Fruit fly (Drosophila melanogaster): ENCODE results near the gene Axud1.

Gene Axud1

dm6 chr2L:2373818-2374746 lies 8.9 kb downstream of the Axud1 start, which contains the start of the genes CG3609 and CG15390 (continued):
- TF ChIP-seq vvl (GFP tag; IDR thresholded peaks at IDR 0.05) (peak; percentile 94), vfl (GFP tag; optimal IDR thresholded peaks at IDR 0.05) (peak; percentile 91), gsb-n (tag; optimal IDR thresholded peaks at IDR 0.05) (peak; percentile 54), CG13775 (GFP tag; optimal IDR thresholded peaks at IDR 0.05) (peak; percentile 41), Dp (GFP tag; optimal IDR thresholded peaks at IDR 0.05) (peak; percentile 25), nmo (GFP tag; optimal IDR thresholded peaks at IDR 0.05) (peak; percentile 57), fd96Cb (tag; optimal IDR thresholded peaks at IDR 0.05) (peak; percentile 35), unpg (GFP tag; optimal IDR thresholded peaks at IDR 0.05) (peak; percentile 81), CG8359 (GFP tag; optimal IDR thresholded peaks at IDR 0.05; ENCODE audit: borderline replicate concordance) (no peak), onecut (GFP tag; IDR thresholded peaks at IDR 0.05) (peak; percentile 72), tin (GFP tag; optimal IDR thresholded peaks at IDR 0.05) (peak; percentile 82), CG8281 (tag; optimal IDR thresholded peaks at IDR 0.05) (no peak), HLH3B (GFP tag; IDR thresholded peaks at IDR 0.05) (peak; percentile 76), CG14667 (GFP tag; IDR thresholded peaks at IDR 0.05) (peak; percentile 65), yki (optimal IDR thresholded peaks at IDR 0.05) (no peak), CG3281 (GFP tag; optimal IDR thresholded peaks at IDR 0.05) (peak; percentile 66), CG16863 (GFP tag; optimal IDR thresholded peaks at IDR 0.05) (peak; percentile 84), Aef1 (GFP tag; IDR thresholded peaks at IDR 0.05) (peak; percentile 45; the same call in 1 of the 3 replicates), tap (tag; optimal IDR thresholded peaks at IDR 0.05) (no peak), CG11093 (GFP tag; IDR thresholded peaks at IDR 0.05) (peak; percentile 65; the same call in 1 of the 3 replicates), CG17612 (GFP tag; IDR thresholded peaks at IDR 0.05) (peak; percentile 77), nerfin-2 (GFP tag; IDR thresholded peaks at IDR 0.05; ENCODE audit: partially characterized antibody) (no peak), tx (GFP tag; optimal IDR thresholded peaks at IDR 0.05) (peak; percentile 81), chif (GFP tag; optimal IDR thresholded peaks at IDR 0.05) (peak; percentile 77 to 89), jigr1 (GFP tag; IDR thresholded peaks at IDR 0.05) (no peak), CG34224 (GFP tag; IDR thresholded peaks at IDR 0.05; ENCODE audit: partially characterized antibody) (peak; percentile 51; the same call in 1 of the 3 replicates), CG8089 (GFP tag; optimal IDR thresholded peaks at IDR 0.05) (peak; percentile 37), CG8924 (tag; optimal IDR thresholded peaks at IDR 0.05) (peak; percentile 86), C15 (GFP tag; IDR thresholded peaks at IDR 0.05) (peak; percentile 72; the same call in 1 of the 3 replicates), repo (GFP tag; optimal IDR thresholded peaks at IDR 0.05) (peak; percentile 74), CG1024 (GFP tag; IDR thresholded peaks at IDR 0.05) (peak; percentile 55; the same call in 1 of the 2 replicates), cwo (GFP tag; optimal IDR thresholded peaks at IDR 0.05) (peak; percentile 8), ATbp (GFP tag; optimal IDR thresholded peaks at IDR 0.05) (peak; percentile 62), CG2120 (GFP tag; optimal IDR thresholded peaks at IDR 0.05) (peak; percentile 96), CG13894 (tag; optimal IDR thresholded peaks at IDR 0.05) (peak; percentile 92), CTCF (GFP tag; optimal IDR thresholded peaks at IDR 0.05) (no peak), Tbp (GFP tag; optimal IDR thresholded peaks at IDR 0.05) (no peak), gsb (GFP tag; IDR thresholded peaks at IDR 0.05) (peak; percentile 51; the same call in 1 of the 2 replicates), ftz-f1 (GFP tag; optimal IDR thresholded peaks at IDR 0.05) (peak; percentile 48), Poxn (GFP tag; IDR thresholded peaks at IDR 0.05) (peak; percentile 63), Hmr (GFP tag; optimal IDR thresholded peaks at IDR 0.05) (peak; percentile 77), Elba2 (GFP tag; optimal IDR thresholded peaks at IDR 0.05) (no peak), CG18599 (GFP tag; optimal IDR thresholded peaks at IDR 0.05) (peak; percentile 88), CG12104 (GFP tag; optimal IDR thresholded peaks at IDR 0.05) (peak; percentile 22), Drgx (GFP tag; IDR thresholded peaks at IDR 0.05) (peak; percentile 69), Deaf1 (tag; optimal IDR thresholded peaks at IDR 0.05) (peak; percentile 37), tgo (GFP tag; IDR thresholded peaks at IDR 0.05) (peak; percentile 64), br (optimal IDR thresholded peaks at IDR 0.05) (no peak), ssp (GFP tag; IDR thresholded peaks at IDR 0.05) (no peak), CG16815 (GFP tag; optimal IDR thresholded peaks at IDR 0.05) (peak; percentile 48)

All from whole organism, embryonic.